Worm (Caenorhabditis elegans) whole organism, young adult: ENCODE results near the gene F13B12.7.

Experiments used
- B0336.3 ChIP-seq: fragments of 200-800 bp; sonication (Bioruptor generic); IDR thresholded peaks from 2 replicates; pipeline ENCODE4 v1.3.6; 2022; ENCODE audit warnings: missing genetic modification characterization, missing compliant biosample characterization
- D2030.7 ChIP-seq: fragments of 200-800 bp; sonication (Bioruptor generic); IDR thresholded peaks from 2 replicates; pipeline ENCODE4 v1.3.6; 2022; ENCODE audit warnings: missing genetic modification reagents, missing genetic modification characterization, missing compliant biosample characterization
- F33H1.4 ChIP-seq: fragments of 200-800 bp; sonication (Bioruptor generic); IDR thresholded peaks from 2 replicates; pipeline ENCODE4 v1.3.6; 2022; ENCODE audit warnings: missing genetic modification reagents, missing genetic modification characterization, missing compliant biosample characterization
- F37B4.10 ChIP-seq: fragments of 200-800 bp; sonication (Bioruptor generic); IDR thresholded peaks from 2 replicates; pipeline ENCODE4 v1.3.6; 2022; ENCODE audit warnings: missing genetic modification characterization, missing compliant biosample characterization
- F52B5.7 ChIP-seq: sonication (generic microtip); optimal IDR thresholded peaks from 2 replicates; lab custom pipeline; 2016; ENCODE audit warnings: mild to moderate bottlenecking, missing genetic modification characterization, missing compliant biosample characterization
- F57A8.1 ChIP-seq: fragments of 200-800 bp; sonication (Bioruptor generic); optimal IDR thresholded peaks from 2 replicates; lab custom pipeline; 2018; ENCODE audit warnings: mild to moderate bottlenecking, missing genetic modification characterization, moderate library complexity, missing compliant biosample characterization
- K11D2.4 ChIP-seq: fragments of 200-800 bp; sonication (Bioruptor generic); IDR thresholded peaks from 2 replicates; pipeline ENCODE4 v1.3.6; 2022; ENCODE audit warnings: missing genetic modification reagents, missing genetic modification characterization, missing compliant biosample characterization
- K12H6.12 ChIP-seq: fragments of 200-800 bp; sonication (Bioruptor generic); optimal IDR thresholded peaks from 2 replicates; lab custom pipeline; 2018; ENCODE audit warnings: mild to moderate bottlenecking, missing genetic modification characterization, missing compliant biosample characterization
- Y56A3A.18 ChIP-seq: fragments of 200-800 bp; sonication (Bioruptor generic); IDR thresholded peaks from 2 replicates; pipeline ENCODE4 v1.3.6; 2022; ENCODE audit warnings: missing genetic modification reagents, missing genetic modification characterization, missing compliant biosample characterization
- aptf-3 ChIP-seq: fragments of 200-800 bp; sonication (Bioruptor generic); IDR thresholded peaks from 2 replicates; pipeline ENCODE4 v1.3.6; 2022; ENCODE audit warnings: missing genetic modification characterization, missing compliant biosample characterization
- atf-7 ChIP-seq: sonication (generic microtip); optimal IDR thresholded peaks from 2 replicates; lab custom pipeline; 2017; ENCODE audit warnings: mild to moderate bottlenecking, missing genetic modification characterization, missing compliant biosample characterization
- attf-5 ChIP-seq: fragments of 200-800 bp; sonication (Bioruptor generic); optimal IDR thresholded peaks from 2 replicates; lab custom pipeline; 2018; ENCODE audit warnings: mild to moderate bottlenecking, missing genetic modification characterization, missing compliant biosample characterization
- attf-6 ChIP-seq: fragments of 200-800 bp; sonication (Bioruptor generic); IDR thresholded peaks from 2 replicates; pipeline ENCODE4 v1.3.6; 2022; ENCODE audit warnings: missing genetic modification reagents, missing genetic modification characterization, missing compliant biosample characterization
- ccch-3 ChIP-seq: fragments of 200-800 bp; sonication (Bioruptor generic); optimal IDR thresholded peaks from 2 replicates; lab custom pipeline; 2018; ENCODE audit warnings: mild to moderate bottlenecking, missing genetic modification characterization, missing compliant biosample characterization
- cebp-1 ChIP-seq, 2 experiments: fragments of 200-800 bp in 1 of 2; sonication (Bioruptor generic) in 1 of 2; sonication (generic microtip) in 1 of 2; IDR thresholded peaks in 1 of 2; optimal IDR thresholded peaks in 1 of 2; 2 replicates each; pipeline versions ENCODE4 v1.3.6 to Lab custom; 2017 to 2022; ENCODE audit warnings: missing compliant biosample characterization in 2 of 2, missing genetic modification characterization in 2 of 2, mild to moderate bottlenecking in 1 of 2, missing genetic modification reagents in 1 of 2, moderate library complexity in 1 of 2
- ceh-100 ChIP-seq: fragments of 200-800 bp; sonication (Bioruptor generic); IDR thresholded peaks from 2 replicates; pipeline ENCODE4 v1.3.6; 2022; ENCODE audit warnings: missing genetic modification reagents, missing genetic modification characterization, missing compliant biosample characterization
- ceh-27 ChIP-seq: fragments of 200-800 bp; sonication (Bioruptor generic); optimal IDR thresholded peaks from 2 replicates; lab custom pipeline; 2018; ENCODE audit warnings: mild to moderate bottlenecking, missing genetic modification characterization, moderate library complexity, missing compliant biosample characterization
- ceh-40 ChIP-seq: fragments of 200-800 bp; sonication (Bioruptor generic); IDR thresholded peaks from 2 replicates; pipeline ENCODE4 v1.3.6; 2022; ENCODE audit warnings: missing genetic modification characterization, missing compliant biosample characterization
- ceh-58 ChIP-seq: fragments of 200-800 bp; sonication (Bioruptor generic); IDR thresholded peaks from 2 replicates; pipeline ENCODE4 v1.3.6; 2022; ENCODE audit warnings: missing genetic modification characterization, missing compliant biosample characterization
- chd-7 ChIP-seq: sonication (generic microtip); optimal IDR thresholded peaks from 2 replicates; lab custom pipeline; 2016; ENCODE audit warnings: mild to moderate bottlenecking, missing genetic modification characterization, moderate library complexity, missing compliant biosample characterization
- die-1 ChIP-seq: sonication (generic microtip); optimal IDR thresholded peaks from 2 replicates; lab custom pipeline; 2016; ENCODE audit warnings: missing genotype, mild to moderate bottlenecking, missing genetic modification characterization, missing compliant biosample characterization
- dpl-1 ChIP-seq: fragments of 150-350 bp; optimal IDR thresholded peaks from 2 replicates; lab custom pipeline; 2014; ENCODE audit warnings: missing biosample characterization, missing genetic modification reagents, missing genetic modification characterization
- efl-1 ChIP-seq: fragments of 150-350 bp; optimal IDR thresholded peaks from 2 replicates; lab custom pipeline; 2014; ENCODE audit warnings: missing biosample characterization, missing genetic modification reagents, missing genetic modification characterization
- egrh-3 ChIP-seq: fragments of 200-800 bp; sonication (Bioruptor generic); IDR thresholded peaks from 2 replicates; pipeline ENCODE4 v1.3.6; 2022; ENCODE audit warnings: missing genetic modification reagents, missing genetic modification characterization, missing compliant biosample characterization
- ets-4 ChIP-seq: fragments of 200-800 bp; sonication (Bioruptor generic); optimal IDR thresholded peaks from 2 replicates; lab custom pipeline; 2018; ENCODE audit warnings: mild to moderate bottlenecking, missing genetic modification characterization, missing compliant biosample characterization
- hlh-26 ChIP-seq: fragments of 200-800 bp; sonication (Bioruptor generic); conservative IDR thresholded peaks from 2 replicates; pipeline ENCODE4 v1.3.6; 2022; ENCODE audit warnings: missing genetic modification reagents, missing genetic modification characterization, missing compliant biosample characterization
- hmg-1.2 ChIP-seq: fragments of 200-800 bp; sonication (Bioruptor generic); IDR thresholded peaks from 2 replicates; pipeline ENCODE4 v1.3.6; 2022; ENCODE audit warnings: missing genetic modification reagents, missing genetic modification characterization, missing compliant biosample characterization
- hrde-1 ChIP-seq: sonication (generic microtip); optimal IDR thresholded peaks from 2 replicates; lab custom pipeline; 2016; ENCODE audit warnings: missing genetic modification characterization, mild to moderate bottlenecking, missing compliant biosample characterization, moderate library complexity, missing genotype, missing genetic modification reagents, borderline replicate concordance
- lin-40 ChIP-seq: sonication (generic microtip); optimal IDR thresholded peaks from 2 replicates; lab custom pipeline; 2016; ENCODE audit warnings: missing genetic modification characterization, mild to moderate bottlenecking, missing compliant biosample characterization, missing genotype, missing genetic modification reagents
- madf-8 ChIP-seq: fragments of 200-800 bp; sonication (Bioruptor generic); conservative IDR thresholded peaks from 2 replicates; pipeline ENCODE4 v1.3.6; 2022; ENCODE audit warnings: missing genetic modification reagents, missing genetic modification characterization, missing compliant biosample characterization
- mcd-1 ChIP-seq: fragments of 200-800 bp; sonication (Bioruptor generic); IDR thresholded peaks from 2 replicates; pipeline ENCODE4 v1.3.6; 2022; ENCODE audit warnings: missing genetic modification reagents, missing genetic modification characterization, missing compliant biosample characterization
- nfyb-1 ChIP-seq: fragments of 200-800 bp; sonication (Bioruptor generic); IDR thresholded peaks from 2 replicates; pipeline ENCODE4 v1.3.6; 2022; ENCODE audit warnings: missing genetic modification reagents, missing genetic modification characterization, missing compliant biosample characterization
- nhr-179 ChIP-seq: sonication (generic microtip); optimal IDR thresholded peaks from 2 replicates; lab custom pipeline; 2016; ENCODE audit warnings: mild to moderate bottlenecking, missing genetic modification characterization, missing compliant biosample characterization
- nhr-27 ChIP-seq: fragments of 200-800 bp; sonication (Bioruptor generic); optimal IDR thresholded peaks from 2 replicates; lab custom pipeline; 2018; ENCODE audit warnings: mild to moderate bottlenecking, missing genetic modification characterization, moderate library complexity, missing compliant biosample characterization
- nhr-80 ChIP-seq: sonication (generic microtip); optimal IDR thresholded peaks from 2 replicates; lab custom pipeline; 2016; ENCODE audit warnings: missing genetic modification characterization, missing compliant biosample characterization
- pbrm-1 ChIP-seq: fragments of 200-800 bp; sonication (Bioruptor generic); IDR thresholded peaks from 2 replicates; pipeline ENCODE4 v1.3.6; 2022; ENCODE audit warnings: missing genetic modification reagents, missing genetic modification characterization, missing compliant biosample characterization
- sdz-38 ChIP-seq: sonication (generic microtip); optimal IDR thresholded peaks from 2 replicates; lab custom pipeline; 2016; ENCODE audit warnings: missing genotype, missing genetic modification characterization, missing compliant biosample characterization
- sea-2 ChIP-seq: fragments of 200-800 bp; sonication (Bioruptor generic); IDR thresholded peaks from 2 replicates; pipeline ENCODE4 v1.3.6; 2022; ENCODE audit warnings: missing genetic modification characterization, missing compliant biosample characterization
- snpc-1.3 ChIP-seq: sonication (generic microtip); optimal IDR thresholded peaks from 2 replicates; lab custom pipeline; 2017; ENCODE audit warnings: missing genetic modification characterization, mild to moderate bottlenecking, missing compliant biosample characterization, antibody characterized with exemption, moderate library complexity, missing genotype, missing genetic modification reagents; ENCODE audit not compliant: insufficient read depth
- somi-1 ChIP-seq: fragments of 200-800 bp; sonication (Bioruptor generic); optimal IDR thresholded peaks from 2 replicates; lab custom pipeline; 2018; ENCODE audit warnings: mild to moderate bottlenecking, missing genetic modification characterization, missing compliant biosample characterization
- unc-130 ChIP-seq: sonication (generic microtip); optimal IDR thresholded peaks from 2 replicates; lab custom pipeline; 2016; ENCODE audit warnings: missing genetic modification reagents, missing genetic modification characterization, missing compliant biosample characterization
- unc-62 ChIP-seq: fragments of 150-350 bp; optimal IDR thresholded peaks from 2 replicates; lab custom pipeline; 2014; ENCODE audit warnings: missing biosample characterization, missing genetic modification reagents, missing genetic modification characterization
- zfh-2 ChIP-seq: fragments of 200-800 bp; sonication (Bioruptor generic); conservative IDR thresholded peaks from 2 replicates; pipeline ENCODE4 v1.3.6; 2022; ENCODE audit warnings: missing genetic modification reagents, missing genetic modification characterization, missing compliant biosample characterization
- ztf-3 ChIP-seq: fragments of 200-800 bp; sonication (Bioruptor generic); optimal IDR thresholded peaks from 2 replicates; lab custom pipeline; 2018; ENCODE audit warnings: mild to moderate bottlenecking, missing genetic modification characterization, missing compliant biosample characterization

F13B12.7 gene

ce11 chrIV:10481695-10482094 is 38.1 kb downstream of the F13B12.7 start, which contains the start of gene egl-21:
TSS of gene egl-21 (minus strand) at chrIV:10481844.
- no peak for TF ChIP-seq chd-7 (tag; lab: Kevin White, UChicago)
- no peak for TF ChIP-seq ccch-3 (GFP tag; lab: Kevin White, UChicago)
- no peak for TF ChIP-seq hlh-26
- TF ChIP-seq F57A8.1 (GFP tag; lab: Kevin White, UChicago) = no peak
- TF ChIP-seq nhr-179 (tag; lab: Kevin White, UChicago) = no peak
- no peak for TF ChIP-seq F37B4.10 (GFP tag; lab: Robert Waterston, UW)
- TF ChIP-seq atf-7 (tag; lab: Kevin White, UChicago) = peak; percentile 2
- TF ChIP-seq hmg-1.2 (GFP tag; lab: Robert Waterston, UW) = peak; percentile 24; the same call in 1 of the 2 replicates
- peak; percentile 76 for TF ChIP-seq zfh-2
- no peak for TF ChIP-seq F52B5.7 (tag; lab: Kevin White, UChicago)
- TF ChIP-seq ceh-100 (GFP tag; lab: Robert Waterston, UW) = no peak
- TF ChIP-seq cebp-1 (GFP tag; IDR thresholded peaks at IDR 0.05; lab: Robert Waterston, UW) = no peak
- TF ChIP-seq cebp-1 (tag; optimal IDR thresholded peaks at IDR 0.05; lab: Kevin White, UChicago) = peak; percentile 47
- no peak for TF ChIP-seq efl-1 (GFP tag; lab: Kevin White, UChicago)
- peak; percentile 18; the same call in 1 of the 2 replicates for TF ChIP-seq mcd-1 (GFP tag; lab: Robert Waterston, UW)
- TF ChIP-seq lin-40 (tag; lab: Kevin White, UChicago) = peak; percentile 33
- peak; percentile 60 for TF ChIP-seq K12H6.12 (tag; lab: Kevin White, UChicago)
- peak; percentile 42 for TF ChIP-seq ceh-27 (GFP tag; lab: Kevin White, UChicago)
- no peak for TF ChIP-seq ztf-3
- TF ChIP-seq madf-8 (GFP tag; lab: Robert Waterston, UW) = no peak
- TF ChIP-seq attf-5 = peak; percentile 40
- peak; percentile 46 for TF ChIP-seq somi-1 (GFP tag; lab: Kevin White, UChicago)
- no peak for TF ChIP-seq B0336.3 (GFP tag; lab: Robert Waterston, UW)
- no peak for TF ChIP-seq ceh-40 (GFP tag; lab: Robert Waterston, UW)
- no peak for TF ChIP-seq sdz-38 (tag; lab: Kevin White, UChicago)

DNA sequence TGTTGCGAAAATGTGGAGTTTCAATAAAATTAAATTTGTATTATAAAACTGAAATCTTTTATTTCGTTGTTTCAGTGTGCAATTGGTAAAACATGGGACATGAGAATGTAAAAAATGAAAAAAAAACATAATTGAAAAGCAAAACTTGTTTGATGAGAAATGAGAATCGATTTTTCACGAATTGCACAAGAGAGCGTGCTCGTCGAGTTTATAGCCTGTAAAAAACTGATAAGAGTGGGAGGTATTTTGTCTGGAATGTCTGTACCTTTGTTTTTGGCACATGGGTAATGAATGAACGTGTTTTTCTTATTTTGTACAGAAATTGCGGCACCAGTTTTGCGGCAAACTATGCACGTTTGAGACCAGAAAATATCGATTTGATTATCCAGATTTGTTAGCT is 39.0 kb downstream of the F13B12.7 start:
- peak; percentile 40 for TF ChIP-seq nhr-80 (tag; lab: Kevin White, UChicago)
- no peak for TF ChIP-seq snpc-1.3 (tag; lab: Kevin White, UChicago)

- TF ChIP-seq unc-62 (GFP tag; lab: Kevin White, UChicago) = no peak
- TF ChIP-seq die-1 (tag; lab: Kevin White, UChicago) = no peak
- no peak for TF ChIP-seq ceh-58 (GFP tag; lab: Robert Waterston, UW)
- TF ChIP-seq ceh-100 (GFP tag; lab: Robert Waterston, UW) = peak; percentile 41; the same call in 1 of the 2 replicates
- peak; percentile 43; the same call in 1 of the 2 replicates for TF ChIP-seq D2030.7
- no peak for TF ChIP-seq F57A8.1 (GFP tag; lab: Kevin White, UChicago)
- TF ChIP-seq nhr-80 (tag; lab: Kevin White, UChicago) = peak; percentile 35
- peak; percentile 93 for TF ChIP-seq unc-130 (GFP tag; lab: Kevin White, UChicago)
- TF ChIP-seq nhr-27 (tag; lab: Kevin White, UChicago) = no peak
- TF ChIP-seq madf-8 (GFP tag; lab: Robert Waterston, UW) = no peak
- peak; percentile 62 for TF ChIP-seq nfyb-1 (GFP tag; lab: Robert Waterston, UW)
- no peak for TF ChIP-seq ets-4 (GFP tag; lab: Kevin White, UChicago)
- no peak for TF ChIP-seq egrh-3 (GFP tag; lab: Robert Waterston, UW)
- peak; percentile 44 for TF ChIP-seq atf-7 (tag; lab: Kevin White, UChicago)
- TF ChIP-seq hrde-1 (tag; lab: Kevin White, UChicago) = peak; percentile 71
- no peak; the same call in 1 of the 2 replicates for TF ChIP-seq pbrm-1 (GFP tag; lab: Robert Waterston, UW)
- TF ChIP-seq F33H1.4 (GFP tag; lab: Robert Waterston, UW) = peak; percentile 48; the same call in 1 of the 2 replicates
- TF ChIP-seq dpl-1 = no peak
- TF ChIP-seq zfh-2 = no peak
- TF ChIP-seq K11D2.4 (GFP tag; lab: Robert Waterston, UW) = peak; percentile 61; the same call in 1 of the 2 replicates
- no peak for TF ChIP-seq sea-2 (GFP tag; lab: Robert Waterston, UW)
- TF ChIP-seq aptf-3 = no peak
- TF ChIP-seq Y56A3A.18 (GFP tag; lab: Robert Waterston, UW) = no peak
- TF ChIP-seq attf-6 (GFP tag; lab: Robert Waterston, UW) = no peak
Measured at ce11 chrIV:10483607-10484117, 40.1 kb downstream of the F13B12.7 start, which contains the start of the genes F01D4.5 and ced-5. TSS of gene F01D4.5 (minus strand) at chrIV:10483657. TSS of gene ced-5 (plus strand) at chrIV:10484110.
